Fruit fly (Drosophila melanogaster) whole organism, embryonic: ENCODE measurements around the gene CG5808.

Source experiments
- Awh ChIP-seq: fragments of 200-800 bp; sonication (Bioruptor generic); IDR thresholded peaks from 2 replicates; pipeline ENCODE4, ENCODE4 v1.3.6; 2022; ENCODE audit warnings: missing biosample characterization, missing genetic modification characterization
- CG13287 ChIP-seq: fragments of 200-800 bp; sonication (Bioruptor generic); IDR thresholded peaks from 2 replicates; pipeline ENCODE4 v1.3.6; 2022; ENCODE audit warnings: missing biosample characterization, missing genetic modification characterization; ENCODE audit not compliant: partially characterized antibody
- CG13424 ChIP-seq: fragments of 200-800 bp; sonication (Bioruptor generic); optimal IDR thresholded peaks from 2 replicates; lab custom pipeline; 2019; ENCODE audit warnings: missing biosample characterization, mild to moderate bottlenecking, missing genetic modification characterization, moderate library complexity
- CG13894 ChIP-seq: fragments of 200-800 bp; sonication (Bioruptor generic); optimal IDR thresholded peaks from 3 replicates; lab custom pipeline; 2018; ENCODE audit warnings: missing biosample characterization, mild to moderate bottlenecking, missing genetic modification characterization, moderate library complexity
- CG16815 ChIP-seq: fragments of 200-800 bp; sonication (Bioruptor generic); optimal IDR thresholded peaks from 3 replicates; lab custom pipeline; 2017; ENCODE audit warnings: missing biosample characterization, mild to moderate bottlenecking, missing genetic modification characterization
- CG17829 ChIP-seq: fragments of 200-800 bp; optimal IDR thresholded peaks from 2 replicates; lab custom pipeline; 2019; ENCODE audit warnings: missing biosample characterization, mild to moderate bottlenecking, missing genetic modification characterization, moderate library complexity
- CG18619 ChIP-seq: fragments of 200-800 bp; sonication (Bioruptor generic); optimal IDR thresholded peaks from 3 replicates; lab custom pipeline; 2017; ENCODE audit warnings: missing biosample characterization, mild to moderate bottlenecking, missing genetic modification characterization
- CG2120 ChIP-seq: fragments of 200-800 bp; sonication (Bioruptor generic); optimal IDR thresholded peaks from 3 replicates; lab custom pipeline; 2016; ENCODE audit warnings: missing biosample characterization, missing genetic modification characterization
- CG3065 ChIP-seq: fragments of 200-800 bp; sonication (Bioruptor generic); optimal IDR thresholded peaks from 2 replicates; lab custom pipeline; 2016; ENCODE audit warnings: missing biosample characterization, missing genetic modification characterization
- CG31441 ChIP-seq: fragments of 200-800 bp; sonication (Bioruptor generic); IDR thresholded peaks from 2 replicates; pipeline ENCODE4 v1.3.6; 2022; ENCODE audit warnings: missing biosample characterization, missing genetic modification characterization
- CG32772 ChIP-seq: fragments of 200-800 bp; sonication (Bioruptor generic); IDR thresholded peaks from 2 replicates; pipeline ENCODE4 v1.3.6; 2022; ENCODE audit warnings: missing biosample characterization, missing genetic modification characterization
- CG33213 ChIP-seq: fragments of 200-800 bp; sonication (Bioruptor generic); optimal IDR thresholded peaks from 3 replicates; lab custom pipeline; 2016; ENCODE audit warnings: missing biosample characterization, missing genetic modification characterization
- CG34224 ChIP-seq: fragments of 200-800 bp; sonication (Bioruptor generic); IDR thresholded peaks from 3 replicates; pipeline ENCODE4 v1.3.6; 2022; ENCODE audit warnings: missing biosample characterization, missing genetic modification characterization; ENCODE audit not compliant: partially characterized antibody
- CG4360 ChIP-seq: fragments of 200-800 bp; sonication (Bioruptor generic); IDR thresholded peaks from 2 replicates; pipeline ENCODE4 v1.3.6; 2022; ENCODE audit warnings: missing biosample characterization, missing genetic modification characterization
- CG4730 ChIP-seq: fragments of 200-800 bp; sonication (Bioruptor generic); IDR thresholded peaks from 2 replicates; pipeline ENCODE4 v1.3.6; 2022; ENCODE audit warnings: missing biosample characterization, missing genetic modification characterization
- CG6254 ChIP-seq: fragments of 200-800 bp; sonication (Bioruptor generic); optimal IDR thresholded peaks from 3 replicates; lab custom pipeline; 2017; ENCODE audit warnings: mild to moderate bottlenecking, missing biosample characterization, missing genetic modification reagents, missing genetic modification characterization
- CG8089 ChIP-seq: fragments of 200-800 bp; sonication (Bioruptor generic); optimal IDR thresholded peaks from 3 replicates; lab custom pipeline; 2016; ENCODE audit warnings: missing biosample characterization, missing genetic modification characterization
- CG8944 ChIP-seq: fragments of 200-800 bp; sonication (Bioruptor generic); optimal IDR thresholded peaks from 3 replicates; lab custom pipeline; 2016; ENCODE audit warnings: missing biosample characterization, missing genetic modification characterization
- CG9609 ChIP-seq: fragments of 200-800 bp; sonication (Bioruptor generic); optimal IDR thresholded peaks from 3 replicates; lab custom pipeline; 2016; ENCODE audit warnings: missing biosample characterization, missing genetic modification characterization
- CG9797 ChIP-seq: fragments of 200-800 bp; sonication (Bioruptor generic); optimal IDR thresholded peaks from 3 replicates; lab custom pipeline; 2018; ENCODE audit warnings: missing biosample characterization, mild to moderate bottlenecking, missing genetic modification characterization
- Dbx ChIP-seq: fragments of 200-800 bp; sonication (Bioruptor generic); IDR thresholded peaks from 3 replicates; pipeline ENCODE4 v1.3.6; 2022; ENCODE audit warnings: missing biosample characterization, missing genetic modification characterization
- Drgx ChIP-seq: fragments of 200-800 bp; sonication (Bioruptor generic); IDR thresholded peaks from 2 replicates; pipeline ENCODE4 v1.3.6; 2022; ENCODE audit warnings: missing biosample characterization, missing genetic modification characterization
- Gsc ChIP-seq: fragments of 200-800 bp; sonication (Bioruptor generic); IDR thresholded peaks from 2 replicates; pipeline ENCODE4 v1.3.6; 2022; ENCODE audit warnings: missing biosample characterization, missing genetic modification characterization
- Lpt ChIP-seq: fragments of >200 bp; optimal IDR thresholded peaks from 2 replicates; lab custom pipeline; 2018; ENCODE audit warnings: missing biosample characterization, missing genetic modification characterization
- MBD-R2 ChIP-seq: fragments of 200-800 bp; sonication (Bioruptor generic); IDR thresholded peaks from 2 replicates; pipeline ENCODE4 v1.3.6; 2022; ENCODE audit warnings: missing biosample characterization, missing genetic modification characterization
- Med ChIP-seq: fragments of 200-800 bp; sonication (Bioruptor generic); peaks from one replicate; lab custom pipeline; 2016; ENCODE audit warnings: missing biosample characterization, missing genetic modification characterization, mild to moderate bottlenecking, inconsistent platforms, moderate library complexity
- Pdp1 ChIP-seq, 2 experiments: fragments of 200-800 bp; sonication (Bioruptor generic); optimal IDR thresholded peaks; 3 replicates each; lab custom pipeline; 2016; ENCODE audit warnings: missing biosample characterization in 2 of 2, missing genetic modification characterization in 2 of 2, mild to moderate bottlenecking in 1 of 2, moderate library complexity in 1 of 2
- Sox100B ChIP-seq: fragments of 200-800 bp; sonication (Bioruptor generic); optimal IDR thresholded peaks from 3 replicates; lab custom pipeline; 2018; ENCODE audit warnings: missing biosample characterization, mild to moderate bottlenecking, missing genetic modification characterization
- Trl ChIP-seq, 3 experiments: fragments of >200 bp in 2 of 3; fragments of 200-800 bp in 1 of 3; sonication (Bioruptor generic) in 1 of 3; optimal IDR thresholded peaks; 2 replicates in 1 of 3; 3 replicates in 2 of 3; lab custom pipeline; 2016 to 2017; ENCODE audit warnings: missing biosample characterization in 1 of 3, missing genetic modification characterization in 1 of 3
- ab ChIP-seq: fragments of 200-800 bp; sonication (Bioruptor generic); optimal IDR thresholded peaks from 2 replicates; lab custom pipeline; 2016; ENCODE audit warnings: missing biosample characterization, missing genetic modification characterization
- ap ChIP-seq: fragments of 200-800 bp; sonication (Bioruptor generic); IDR thresholded peaks from 2 replicates; pipeline ENCODE4 v1.3.6; 2022; ENCODE audit warnings: missing biosample characterization, missing genetic modification characterization
- caup ChIP-seq: fragments of 200-800 bp; sonication (Bioruptor generic); optimal IDR thresholded peaks from 3 replicates; lab custom pipeline; 2017; ENCODE audit warnings: missing biosample characterization, mild to moderate bottlenecking, missing genetic modification characterization, moderate library complexity; ENCODE audit not compliant: severe bottlenecking
- cg ChIP-seq: fragments of 200-800 bp; sonication (Bioruptor generic); optimal IDR thresholded peaks from 3 replicates; lab custom pipeline; 2019; ENCODE audit warnings: missing biosample characterization, mild to moderate bottlenecking, missing genetic modification characterization, moderate library complexity
- dmrt99B ChIP-seq: fragments of 200-800 bp; sonication (Bioruptor generic); optimal IDR thresholded peaks from 2 replicates; lab custom pipeline; 2018; ENCODE audit warnings: missing biosample characterization, mild to moderate bottlenecking, missing genetic modification characterization, moderate library complexity
- ftz-f1 ChIP-seq: fragments of 200-800 bp; sonication (Bioruptor generic); optimal IDR thresholded peaks from 2 replicates; lab custom pipeline; 2016; ENCODE audit warnings: missing biosample characterization, missing genetic modification characterization
- gro ChIP-seq: fragments of 200-800 bp; sonication (Bioruptor generic); optimal IDR thresholded peaks from 2 replicates; lab custom pipeline; 2016; ENCODE audit warnings: missing biosample characterization, missing genetic modification characterization
- gt ChIP-seq: fragments of 200-800 bp; sonication (Bioruptor generic); IDR thresholded peaks from 2 replicates; pipeline ENCODE4 v1.3.6; 2022; ENCODE audit warnings: missing biosample characterization, missing genetic modification characterization
- inv ChIP-seq: fragments of 200-800 bp; sonication (Bioruptor generic); IDR thresholded peaks from 2 replicates; pipeline ENCODE4 v1.3.6; 2022; ENCODE audit warnings: missing biosample characterization, missing genetic modification characterization; ENCODE audit not compliant: partially characterized antibody
- kay ChIP-seq: fragments of 200-800 bp; sonication (Bioruptor generic); optimal IDR thresholded peaks from 2 replicates; lab custom pipeline; 2016; ENCODE audit warnings: missing biosample characterization, missing genetic modification characterization
- kni ChIP-seq: fragments of 200-800 bp; sonication (Bioruptor generic); optimal IDR thresholded peaks from 3 replicates; lab custom pipeline; 2017; ENCODE audit warnings: mild to moderate bottlenecking, missing biosample characterization, missing genetic modification reagents, missing genetic modification characterization
- lab ChIP-seq: fragments of 200-800 bp; sonication (Bioruptor generic); optimal IDR thresholded peaks from 3 replicates; lab custom pipeline; 2017; ENCODE audit warnings: missing biosample characterization, missing genetic modification characterization, mild to moderate bottlenecking, moderate library complexity, missing genetic modification reagents
- mam ChIP-seq: fragments of 200-800 bp; sonication (Bioruptor generic); optimal IDR thresholded peaks from 3 replicates; lab custom pipeline; 2016; ENCODE audit warnings: missing biosample characterization, missing genetic modification characterization
- nerfin-1 ChIP-seq: fragments of 200-800 bp; sonication (Bioruptor generic); optimal IDR thresholded peaks from 3 replicates; lab custom pipeline; 2019; ENCODE audit warnings: missing biosample characterization, mild to moderate bottlenecking, missing genetic modification characterization, moderate library complexity
- pita ChIP-seq: fragments of 200-800 bp; sonication (Bioruptor generic); optimal IDR thresholded peaks from 2 replicates; lab custom pipeline; 2017; ENCODE audit warnings: missing biosample characterization, mild to moderate bottlenecking, missing genetic modification characterization
- rib ChIP-seq: fragments of 200-800 bp; sonication (Bioruptor generic); IDR thresholded peaks from 2 replicates; pipeline ENCODE4 v1.3.6; 2022; ENCODE audit warnings: missing biosample characterization, missing genetic modification characterization
- sd ChIP-seq: fragments of 200-800 bp; sonication (Bioruptor generic); optimal IDR thresholded peaks from 3 replicates; lab custom pipeline; 2018; ENCODE audit warnings: missing biosample characterization, mild to moderate bottlenecking, missing genetic modification characterization, moderate library complexity
- sens ChIP-seq: fragments of 200-800 bp; sonication (Bioruptor generic); peaks from one replicate; lab custom pipeline; 2016; ENCODE audit warnings: missing biosample characterization, missing genetic modification characterization
- slbo ChIP-seq: fragments of 200-800 bp; sonication (Bioruptor generic); IDR thresholded peaks from 2 replicates; pipeline ENCODE4 v1.3.6; 2022; ENCODE audit warnings: missing biosample characterization, missing genetic modification characterization
- twi ChIP-seq: fragments of 200-800 bp; optimal IDR thresholded peaks from 2 replicates; lab custom pipeline; 2019; ENCODE audit warnings: missing biosample characterization, mild to moderate bottlenecking, missing genetic modification characterization, moderate library complexity
- unc-4 ChIP-seq: fragments of 200-800 bp; sonication (Bioruptor generic); IDR thresholded peaks from 2 replicates; pipeline ENCODE4 v1.3.6; 2022; ENCODE audit warnings: missing biosample characterization, missing genetic modification characterization; ENCODE audit not compliant: partially characterized antibody
- zen2 ChIP-seq: fragments of 200-800 bp; sonication (Bioruptor generic); IDR thresholded peaks from 3 replicates; pipeline ENCODE4 v1.3.6; 2022; ENCODE audit warnings: missing biosample characterization, missing genetic modification characterization; ENCODE audit not compliant: partially characterized antibody

The CG5808 gene

dm6 chr3R:24805048-24805447 is 11.8 kb downstream of the CG5808 start, which contains the start of gene polybromo (continued):
- peak; percentile 89 for TF ChIP-seq CG34224 (GFP tag; lab: Robert Waterston, UW)
- TF ChIP-seq CG8089: no peak
- no peak for TF ChIP-seq twi
- TF ChIP-seq inv (GFP tag; lab: Robert Waterston, UW): peak; percentile 69
- no peak for TF ChIP-seq CG13424 (tag; lab: Kevin White, UChicago)
- no peak for TF ChIP-seq pita
- no peak for TF ChIP-seq kay
- TF ChIP-seq CG3065: no peak
- peak; percentile 41 for TF ChIP-seq CG9797 (GFP tag; lab: Kevin White, UChicago)
- TF ChIP-seq CG4730 (GFP tag; lab: Robert Waterston, UW): no peak
- TF ChIP-seq gt: no peak
- no peak for TF ChIP-seq Gsc (GFP tag; lab: Robert Waterston, UW)
- no peak for TF ChIP-seq ftz-f1 (GFP tag; lab: Kevin White, UChicago)
- TF ChIP-seq slbo (GFP tag; lab: Robert Waterston, UW): peak; percentile 30; the same call in 1 of the 2 replicates
- TF ChIP-seq unc-4 (GFP tag; lab: Robert Waterston, UW): peak; percentile 94
- TF ChIP-seq Pdp1 (GFP tag; optimal IDR thresholded peaks at IDR 0.05; lab: Kevin White, UChicago): no peak
- no peak for TF ChIP-seq dmrt99B (tag; lab: Kevin White, UChicago)
- no peak for TF ChIP-seq CG4360 (GFP tag; lab: Robert Waterston, UW)
- TF ChIP-seq CG9609 (GFP tag; lab: Kevin White, UChicago): no peak
- peak; percentile 85 for TF ChIP-seq Med (GFP tag; lab: Kevin White, UChicago)
- no peak for TF ChIP-seq ab (GFP tag; lab: Kevin White, UChicago)
- TF ChIP-seq MBD-R2 (GFP tag; lab: Robert Waterston, UW): peak; percentile 88
- no peak for TF ChIP-seq caup (GFP tag; lab: Kevin White, UChicago)
- peak; percentile 49 for TF ChIP-seq sens (GFP tag; lab: Kevin White, UChicago)
- no peak for TF ChIP-seq Awh
- TF ChIP-seq CG18619 (GFP tag; lab: Kevin White, UChicago): no peak
- no peak for TF ChIP-seq cg (GFP tag; lab: Kevin White, UChicago)
- no peak for TF ChIP-seq Lpt (GFP tag; lab: Kevin White, UChicago)
- TF ChIP-seq ap (GFP tag; lab: Robert Waterston, UW): no peak
- peak; percentile 93 for TF ChIP-seq CG13287 (GFP tag; lab: Robert Waterston, UW)
- TF ChIP-seq Drgx (GFP tag; lab: Robert Waterston, UW): no peak
- TF ChIP-seq CG6254: no peak
- TF ChIP-seq CG16815 (GFP tag; lab: Kevin White, UChicago): no peak
- no peak for TF ChIP-seq CG32772
- TF ChIP-seq CG31441 (GFP tag; lab: Robert Waterston, UW): no peak
- TF ChIP-seq gro (GFP tag; lab: Kevin White, UChicago): peak; percentile 15
- no peak for TF ChIP-seq lab (GFP tag; lab: Kevin White, UChicago)
- no peak for TF ChIP-seq CG8944 (GFP tag; lab: Kevin White, UChicago)
- peak; percentile 25 for TF ChIP-seq CG33213 (GFP tag; lab: Kevin White, UChicago)
- TF ChIP-seq rib (GFP tag; lab: Robert Waterston, UW): no peak
- TF ChIP-seq CG13894: no peak
- no peak for TF ChIP-seq sd
- TF ChIP-seq nerfin-1: no peak
- peak; percentile 16; the same call in 1 of the 3 replicates for TF ChIP-seq Dbx (GFP tag; lab: Robert Waterston, UW)
- TF ChIP-seq zen2 (GFP tag; lab: Robert Waterston, UW): peak; percentile 86
- TF ChIP-seq CG2120 (GFP tag; lab: Kevin White, UChicago): peak; percentile 13
- TF ChIP-seq kni: no peak
- no peak for TF ChIP-seq Trl (optimal IDR thresholded peaks at IDR 0.05; lab: Kevin White, UChicago)
- TF ChIP-seq Trl (GFP tag; optimal IDR thresholded peaks at IDR 0.05; lab: Kevin White, UChicago): no peak
- peak; percentile 37 for TF ChIP-seq CG17829 (tag; lab: Kevin White, UChicago)
- TF ChIP-seq mam (GFP tag; lab: Kevin White, UChicago): no peak
- TF ChIP-seq Sox100B (GFP tag; lab: Kevin White, UChicago): no peak
